Fruit fly (Drosophila melanogaster): ENCODE data around the gene cv.

The cv gene

dm6 chrX:5699824-5700498, 10.2 kb downstream of the cv start (continued):
- TF ChIP-seq ash1 (GFP tag; optimal IDR thresholded peaks at IDR 0.05) (no peak), CG7786 (GFP tag; optimal IDR thresholded peaks at IDR 0.05) (no peak), CG2875 (GFP tag; optimal IDR thresholded peaks at IDR 0.05) (peak; percentile 41), CG10979 (tag; optimal IDR thresholded peaks at IDR 0.05) (peak; percentile 75), CG11398 (GFP tag; optimal IDR thresholded peaks at IDR 0.05) (no peak), NK7.1 (GFP tag; optimal IDR thresholded peaks at IDR 0.05) (no peak), Lhr (GFP tag; optimal IDR thresholded peaks at IDR 0.05) (no peak), ci (GFP tag; IDR thresholded peaks at IDR 0.05) (peak; percentile 70; the same call in 2 of the 3 replicates), CG42726 (GFP tag; IDR thresholded peaks at IDR 0.05; ENCODE audit: partially characterized antibody) (no peak), her (GFP tag; optimal IDR thresholded peaks at IDR 0.05) (no peak), ATbp (GFP tag; optimal IDR thresholded peaks at IDR 0.05) (peak; percentile 74), ind (GFP tag; optimal IDR thresholded peaks at IDR 0.05) (peak; percentile 63), D (optimal IDR thresholded peaks at IDR 0.05) (no peak), D (GFP tag; optimal IDR thresholded peaks at IDR 0.05) (peak; percentile 54), CG9797 (GFP tag; optimal IDR thresholded peaks at IDR 0.05) (no peak), ase (GFP tag; IDR thresholded peaks at IDR 0.05) (no peak), CG16863 (GFP tag; optimal IDR thresholded peaks at IDR 0.05) (peak; percentile 41), peb (GFP tag; IDR thresholded peaks at IDR 0.05) (peak; percentile 46; the same call in 1 of the 2 replicates), stc (GFP tag; IDR thresholded peaks at IDR 0.05) (peak; percentile 54), Hr39 (optimal IDR thresholded peaks at IDR 0.05) (no peak), Bgb (GFP tag; IDR thresholded peaks at IDR 0.05; ENCODE audit: partially characterized antibody) (no peak), pros (GFP tag; optimal IDR thresholded peaks at IDR 0.05) (no peak), BtbVII (GFP tag; optimal IDR thresholded peaks at IDR 0.05) (peak; percentile 26), CG12391 (tag; optimal IDR thresholded peaks at IDR 0.05) (peak; percentile 76), ato (GFP tag; IDR thresholded peaks at IDR 0.05; ENCODE audit: partially characterized antibody) (no peak), CG8765 (GFP tag; IDR thresholded peaks at IDR 0.05) (no peak), CG1792 (GFP tag; optimal IDR thresholded peaks at IDR 0.05) (no peak), CG12769 (tag; optimal IDR thresholded peaks at IDR 0.05) (peak; percentile 79), wor (GFP tag; IDR thresholded peaks at IDR 0.05) (peak; percentile 53), h (optimal IDR thresholded peaks at IDR 0.05) (no peak), CG12155 (GFP tag; optimal IDR thresholded peaks at IDR 0.05) (peak; percentile 66), Dfd (GFP tag; optimal IDR thresholded peaks at IDR 0.05) (no peak), corto (GFP tag; optimal IDR thresholded peaks at IDR 0.05) (no peak), CG3163 (GFP tag; optimal IDR thresholded peaks at IDR 0.05) (no peak), salm (tag; optimal IDR thresholded peaks at IDR 0.05) (peak; percentile 42), CG17385 (GFP tag; optimal IDR thresholded peaks at IDR 0.05) (peak; percentile 45), CG18476 (GFP tag; optimal IDR thresholded peaks at IDR 0.05) (peak; percentile 27), dan (GFP tag; IDR thresholded peaks at IDR 0.05) (no peak), MBD-R2 (GFP tag; IDR thresholded peaks at IDR 0.05) (no peak), zfh1 (GFP tag; IDR thresholded peaks at IDR 0.05) (peak; percentile 54; the same call in 1 of the 3 replicates), Ets65A (GFP tag) (peak; percentile 86), gcm2 (GFP tag; optimal IDR thresholded peaks at IDR 0.05) (peak; percentile 10), CG10366 (GFP tag; IDR thresholded peaks at IDR 0.05) (peak; percentile 57), nerfin-2 (GFP tag; IDR thresholded peaks at IDR 0.05; ENCODE audit: partially characterized antibody) (no peak), CG8359 (GFP tag; optimal IDR thresholded peaks at IDR 0.05; ENCODE audit: borderline replicate concordance) (no peak), CG31441 (GFP tag; IDR thresholded peaks at IDR 0.05) (peak; percentile 81), CG4404 (GFP tag; IDR thresholded peaks at IDR 0.05) (no peak), CG8089 (GFP tag; optimal IDR thresholded peaks at IDR 0.05) (no peak), CG4707 (GFP tag; optimal IDR thresholded peaks at IDR 0.05) (no peak), CG18599 (GFP tag; optimal IDR thresholded peaks at IDR 0.05) (peak; percentile 54), CG12744 (GFP tag; optimal IDR thresholded peaks at IDR 0.05) (no peak)
